Worm (Caenorhabditis elegans) whole organism, young adult: ENCODE data around the gene Y39G8B.7.
A peak's percentile ranks its signal among the peaks of the same experiment; 100 is the strongest.

Experiments used
- B0035.1 ChIP-seq: sonication (generic microtip); optimal IDR thresholded peaks from 2 replicates; lab custom pipeline; 2016; ENCODE audit warnings: missing genetic modification characterization, mild to moderate bottlenecking, missing compliant biosample characterization, missing genotype, missing genetic modification reagents
- C06A6.2 ChIP-seq: fragments of 200-800 bp; sonication (Bioruptor generic); conservative IDR thresholded peaks from 2 replicates; pipeline ENCODE4 v1.3.6; 2022; ENCODE audit warnings: missing genetic modification characterization, missing compliant biosample characterization
- C17E4.6 ChIP-seq: fragments of 200-800 bp; sonication (Bioruptor generic); IDR thresholded peaks from 2 replicates; pipeline ENCODE4 v1.3.6; 2022; ENCODE audit warnings: missing genetic modification reagents, missing genetic modification characterization, missing compliant biosample characterization
- D2030.7 ChIP-seq: fragments of 200-800 bp; sonication (Bioruptor generic); IDR thresholded peaks from 2 replicates; pipeline ENCODE4 v1.3.6; 2022; ENCODE audit warnings: missing genetic modification reagents, missing genetic modification characterization, missing compliant biosample characterization
- F10E7.11 ChIP-seq: sonication (generic microtip); optimal IDR thresholded peaks from 2 replicates; lab custom pipeline; 2017; ENCODE audit warnings: mild to moderate bottlenecking, missing genetic modification characterization, moderate library complexity, missing compliant biosample characterization
- F49E8.2 ChIP-seq: sonication (generic microtip); optimal IDR thresholded peaks from 3 replicates; lab custom pipeline; 2017; ENCODE audit warnings: missing genetic modification characterization, mild to moderate bottlenecking, missing compliant biosample characterization, antibody characterized with exemption, moderate library complexity; ENCODE audit not compliant: insufficient read depth
- F57A8.1 ChIP-seq: fragments of 200-800 bp; sonication (Bioruptor generic); optimal IDR thresholded peaks from 2 replicates; lab custom pipeline; 2018; ENCODE audit warnings: mild to moderate bottlenecking, missing genetic modification characterization, moderate library complexity, missing compliant biosample characterization
- K12H6.12 ChIP-seq: fragments of 200-800 bp; sonication (Bioruptor generic); optimal IDR thresholded peaks from 2 replicates; lab custom pipeline; 2018; ENCODE audit warnings: mild to moderate bottlenecking, missing genetic modification characterization, missing compliant biosample characterization
- Y56A3A.18 ChIP-seq: fragments of 200-800 bp; sonication (Bioruptor generic); IDR thresholded peaks from 2 replicates; pipeline ENCODE4 v1.3.6; 2022; ENCODE audit warnings: missing genetic modification reagents, missing genetic modification characterization, missing compliant biosample characterization
- ZK185.1 ChIP-seq: sonication (generic microtip); optimal IDR thresholded peaks from 2 replicates; lab custom pipeline; 2016; ENCODE audit warnings: mild to moderate bottlenecking, missing genetic modification characterization, missing compliant biosample characterization; ENCODE audit not compliant: poor library complexity, severe bottlenecking
- akir-1 ChIP-seq: fragments of 200-800 bp; sonication (Bioruptor generic); optimal IDR thresholded peaks from 2 replicates; lab custom pipeline; 2018; ENCODE audit warnings: mild to moderate bottlenecking, missing genetic modification characterization, moderate library complexity, missing compliant biosample characterization
- aptf-2 ChIP-seq: fragments of 200-800 bp; sonication (Bioruptor generic); conservative IDR thresholded peaks from 2 replicates; pipeline ENCODE4 v1.3.6; 2022; ENCODE audit warnings: missing genetic modification reagents, missing genetic modification characterization, missing compliant biosample characterization
- attf-5 ChIP-seq: fragments of 200-800 bp; sonication (Bioruptor generic); optimal IDR thresholded peaks from 2 replicates; lab custom pipeline; 2018; ENCODE audit warnings: mild to moderate bottlenecking, missing genetic modification characterization, missing compliant biosample characterization
- attf-6 ChIP-seq: fragments of 200-800 bp; sonication (Bioruptor generic); IDR thresholded peaks from 2 replicates; pipeline ENCODE4 v1.3.6; 2022; ENCODE audit warnings: missing genetic modification reagents, missing genetic modification characterization, missing compliant biosample characterization
- bed-2 ChIP-seq: fragments of 200-800 bp; sonication (Bioruptor generic); IDR thresholded peaks from 2 replicates; pipeline ENCODE4 v1.3.6; 2022; ENCODE audit warnings: missing genetic modification reagents, missing genetic modification characterization, missing compliant biosample characterization
- cebp-1 ChIP-seq, 2 experiments: fragments of 200-800 bp in 1 of 2; sonication (Bioruptor generic) in 1 of 2; sonication (generic microtip) in 1 of 2; IDR thresholded peaks in 1 of 2; optimal IDR thresholded peaks in 1 of 2; 2 replicates each; pipeline versions ENCODE4 v1.3.6 to Lab custom; 2017 to 2022; ENCODE audit warnings: missing compliant biosample characterization in 2 of 2, missing genetic modification characterization in 2 of 2, mild to moderate bottlenecking in 1 of 2, missing genetic modification reagents in 1 of 2, moderate library complexity in 1 of 2
- dox-1 ChIP-seq: fragments of 200-800 bp; sonication (Bioruptor generic); IDR thresholded peaks from 2 replicates; pipeline ENCODE4 v1.3.6; 2022; ENCODE audit warnings: missing genetic modification reagents, missing genetic modification characterization, missing compliant biosample characterization
- egl-18 ChIP-seq: fragments of 200-800 bp; sonication (Bioruptor generic); IDR thresholded peaks from 2 replicates; pipeline ENCODE4 v1.3.6; 2022; ENCODE audit warnings: missing genetic modification reagents, missing genetic modification characterization, missing compliant biosample characterization
- egrh-3 ChIP-seq: fragments of 200-800 bp; sonication (Bioruptor generic); IDR thresholded peaks from 2 replicates; pipeline ENCODE4 v1.3.6; 2022; ENCODE audit warnings: missing genetic modification reagents, missing genetic modification characterization, missing compliant biosample characterization
- fkh-3 ChIP-seq: sonication (generic microtip); optimal IDR thresholded peaks from 2 replicates; lab custom pipeline; 2016; ENCODE audit warnings: mild to moderate bottlenecking, missing genetic modification characterization, missing compliant biosample characterization
- hmg-1.2 ChIP-seq: fragments of 200-800 bp; sonication (Bioruptor generic); IDR thresholded peaks from 2 replicates; pipeline ENCODE4 v1.3.6; 2022; ENCODE audit warnings: missing genetic modification reagents, missing genetic modification characterization, missing compliant biosample characterization
- hrde-1 ChIP-seq: sonication (generic microtip); optimal IDR thresholded peaks from 2 replicates; lab custom pipeline; 2016; ENCODE audit warnings: missing genetic modification characterization, mild to moderate bottlenecking, missing compliant biosample characterization, moderate library complexity, missing genotype, missing genetic modification reagents, borderline replicate concordance
- hsf-1 ChIP-seq: fragments of 200-800 bp; sonication (Bioruptor generic); IDR thresholded peaks from 2 replicates; pipeline ENCODE4 v1.3.6; 2022; ENCODE audit warnings: missing genetic modification reagents, missing genetic modification characterization, missing compliant biosample characterization
- let-526 ChIP-seq: fragments of 200-800 bp; sonication (Bioruptor generic); IDR thresholded peaks from 2 replicates; pipeline ENCODE4 v1.3.6; 2022; ENCODE audit warnings: missing genetic modification reagents, missing genetic modification characterization, missing compliant biosample characterization
- let-607 ChIP-seq, 2 experiments: fragments of 200-800 bp in 1 of 2; sonication (Bioruptor generic) in 1 of 2; sonication (generic microtip) in 1 of 2; optimal IDR thresholded peaks; 2 replicates each; lab custom pipeline; 2016 to 2018; ENCODE audit warnings: mild to moderate bottlenecking in 2 of 2, missing compliant biosample characterization in 2 of 2, missing genetic modification characterization in 2 of 2, moderate library complexity in 2 of 2, missing genotype in 1 of 2
- lin-26 ChIP-seq: fragments of 200-800 bp; sonication (Bioruptor generic); IDR thresholded peaks from 2 replicates; pipeline ENCODE4 v1.3.6; 2022; ENCODE audit warnings: missing genetic modification reagents, missing genetic modification characterization, missing compliant biosample characterization
- lir-1 ChIP-seq: fragments of 200-800 bp; sonication (Bioruptor generic); conservative IDR thresholded peaks from 2 replicates; pipeline ENCODE4 v1.3.6; 2022; ENCODE audit warnings: missing genetic modification reagents, missing genetic modification characterization, missing compliant biosample characterization
- lsy-27 ChIP-seq: sonication (generic microtip); optimal IDR thresholded peaks from 2 replicates; lab custom pipeline; 2017; ENCODE audit warnings: missing genetic modification characterization, mild to moderate bottlenecking, missing compliant biosample characterization, antibody characterized with exemption, missing genotype, borderline replicate concordance; ENCODE audit not compliant: insufficient read depth
- madf-6 ChIP-seq: fragments of 200-800 bp; sonication (Bioruptor generic); IDR thresholded peaks from 2 replicates; pipeline ENCODE4 v1.3.6; 2022; ENCODE audit warnings: missing genetic modification reagents, missing genetic modification characterization, missing compliant biosample characterization
- madf-8 ChIP-seq: fragments of 200-800 bp; sonication (Bioruptor generic); conservative IDR thresholded peaks from 2 replicates; pipeline ENCODE4 v1.3.6; 2022; ENCODE audit warnings: missing genetic modification reagents, missing genetic modification characterization, missing compliant biosample characterization
- mxl-1 ChIP-seq: sonication (generic microtip); optimal IDR thresholded peaks from 2 replicates; lab custom pipeline; 2016; ENCODE audit warnings: missing genetic modification characterization, missing compliant biosample characterization
- nfyb-1 ChIP-seq: fragments of 200-800 bp; sonication (Bioruptor generic); IDR thresholded peaks from 2 replicates; pipeline ENCODE4 v1.3.6; 2022; ENCODE audit warnings: missing genetic modification reagents, missing genetic modification characterization, missing compliant biosample characterization
- nhr-80 ChIP-seq: sonication (generic microtip); optimal IDR thresholded peaks from 2 replicates; lab custom pipeline; 2016; ENCODE audit warnings: missing genetic modification characterization, missing compliant biosample characterization
- pha-4 ChIP-seq: fragments of 150-350 bp; sonication (generic microtip); optimal IDR thresholded peaks from 2 replicates; lab custom pipeline; 2014; ENCODE audit warnings: missing biosample characterization, missing genetic modification reagents, missing genetic modification characterization
- rpc-1 ChIP-seq, 2 experiments: fragments of 150-350 bp in 1 of 2; sonication (generic microtip) in 1 of 2; optimal IDR thresholded peaks; 2 replicates each; lab custom pipeline; 2014 to 2018; ENCODE audit warnings: missing biosample characterization in 1 of 2, missing genetic modification characterization in 1 of 2, missing genetic modification reagents in 1 of 2, missing genotype in 1 of 2
- snpc-1.1 ChIP-seq: sonication (generic microtip); optimal IDR thresholded peaks from 2 replicates; lab custom pipeline; 2017; ENCODE audit warnings: missing genetic modification characterization, mild to moderate bottlenecking, missing compliant biosample characterization, antibody characterized with exemption, moderate library complexity, missing genotype, missing genetic modification reagents; ENCODE audit not compliant: insufficient read depth
- snpc-4 ChIP-seq, 5 experiments: fragments of 150-350 bp in 1 of 5; sonication (generic microtip) in 4 of 5; optimal IDR thresholded peaks; 2 replicates each; lab custom pipeline; 2014 to 2018; ENCODE audit warnings: missing genetic modification characterization in 5 of 5, missing biosample characterization in 3 of 5, antibody characterized with exemption in 2 of 5, mild to moderate bottlenecking in 2 of 5, missing compliant biosample characterization in 2 of 5, missing genotype in 2 of 5, moderate library complexity in 2 of 5, missing genetic modification reagents in 1 of 5
- tbx-9 ChIP-seq: sonication (generic microtip); optimal IDR thresholded peaks from 2 replicates; lab custom pipeline; 2016; ENCODE audit warnings: borderline replicate concordance, missing genetic modification characterization, inconsistent platforms, missing compliant biosample characterization
- unc-130 ChIP-seq: sonication (generic microtip); optimal IDR thresholded peaks from 2 replicates; lab custom pipeline; 2016; ENCODE audit warnings: missing genetic modification reagents, missing genetic modification characterization, missing compliant biosample characterization
- ztf-6 ChIP-seq: fragments of 200-800 bp; sonication (Bioruptor generic); IDR thresholded peaks from 2 replicates; pipeline ENCODE4 v1.3.6; 2022; ENCODE audit warnings: missing genetic modification reagents, missing genetic modification characterization, missing compliant biosample characterization

Y39G8B.7 gene

DNA sequence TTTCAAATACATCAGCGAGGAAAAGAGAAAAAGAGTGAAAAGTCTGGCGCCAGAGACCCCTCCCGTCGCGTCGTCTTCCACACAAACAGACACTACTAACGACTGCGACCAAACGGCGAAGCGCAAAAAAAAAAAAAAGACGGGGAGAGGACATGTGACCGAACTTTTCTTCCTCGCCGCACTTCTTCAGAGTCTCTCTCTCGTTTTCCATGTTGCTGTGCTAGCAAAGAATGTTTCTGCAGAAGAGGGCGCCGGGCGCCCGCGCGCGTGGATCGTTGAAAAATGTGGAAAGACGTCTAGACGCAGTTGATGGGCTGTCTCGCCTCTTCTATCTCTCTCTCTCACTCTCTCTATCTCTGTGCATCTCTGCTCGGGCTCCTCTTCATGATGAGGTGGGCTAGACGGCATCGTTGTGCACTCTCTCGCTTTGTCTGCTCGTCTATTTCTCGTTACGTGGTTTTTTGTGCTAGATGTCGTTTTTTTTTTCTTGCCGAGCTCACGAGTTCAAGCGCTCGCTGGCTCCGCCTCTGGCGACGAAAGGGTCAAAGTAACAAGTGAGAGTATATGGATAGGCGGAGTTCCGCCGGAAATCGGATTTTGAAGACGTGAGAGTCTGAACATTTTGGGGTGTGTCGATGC lies 45.5 kb upstream of the Y39G8B.7 start (continued):
- peak; percentile 17 for TF ChIP-seq akir-1 (GFP tag; lab: Kevin White, UChicago)
- no peak for TF ChIP-seq ztf-6 (GFP tag; lab: Robert Waterston, UW)
- TF ChIP-seq let-526 (GFP tag; lab: Robert Waterston, UW): peak; percentile 85; the same call in 1 of the 2 replicates
- peak; percentile 50 for TF ChIP-seq ZK185.1 (tag; lab: Kevin White, UChicago)
- no peak for TF ChIP-seq aptf-2 (GFP tag; lab: Robert Waterston, UW)
- no peak for TF ChIP-seq F49E8.2 (tag; lab: Kevin White, UChicago)
- peak; percentile 84 for TF ChIP-seq dox-1 (GFP tag; lab: Robert Waterston, UW)
- peak; percentile 25 for TF ChIP-seq snpc-4 (GFP tag; optimal IDR thresholded peaks at IDR 0.05; lab: Kevin White, UChicago)
- TF ChIP-seq snpc-4 (tag; optimal IDR thresholded peaks at IDR 0.05; lab: Kevin White, UChicago): peak in 3 of 4 experiments; percentile 71 to 87 (median 85)
- no peak for TF ChIP-seq attf-6
- TF ChIP-seq rpc-1 (optimal IDR thresholded peaks at IDR 0.05; lab: Kevin White, UChicago): no peak
- no peak for TF ChIP-seq rpc-1 (tag; optimal IDR thresholded peaks at IDR 0.05; lab: Kevin White, UChicago)
- TF ChIP-seq cebp-1 (GFP tag; IDR thresholded peaks at IDR 0.05; lab: Robert Waterston, UW): peak; percentile 65; the same call in 1 of the 2 replicates
- peak; percentile 94 for TF ChIP-seq cebp-1 (tag; optimal IDR thresholded peaks at IDR 0.05; lab: Kevin White, UChicago)
- no peak for TF ChIP-seq F10E7.11 (tag; lab: Kevin White, UChicago)
- peak; percentile 84 for TF ChIP-seq C06A6.2 (GFP tag; lab: Robert Waterston, UW)
- no peak for TF ChIP-seq tbx-9 (tag; lab: Kevin White, UChicago)
- peak; percentile 33 for TF ChIP-seq pha-4 (tag; lab: Kevin White, UChicago)
- TF ChIP-seq attf-5 (GFP tag; lab: Kevin White, UChicago): peak; percentile 94
- 0 out of 2 replicates have a peak, but pooled peaks have one; percentile 22 for TF ChIP-seq hsf-1 (GFP tag; lab: Robert Waterston, UW)
- no peak for TF ChIP-seq lsy-27
- TF ChIP-seq lir-1 (GFP tag; lab: Robert Waterston, UW): peak; percentile 53; the same call in 1 of the 2 replicates
- no peak for TF ChIP-seq hrde-1
- TF ChIP-seq egrh-3 (GFP tag; lab: Robert Waterston, UW): peak; percentile 82
- TF ChIP-seq madf-6: peak; percentile 29; the same call in 1 of the 2 replicates
- TF ChIP-seq fkh-3 (tag; lab: Kevin White, UChicago): no peak
- TF ChIP-seq D2030.7 (GFP tag; lab: Robert Waterston, UW): no peak
- no peak for TF ChIP-seq Y56A3A.18 (GFP tag; lab: Robert Waterston, UW)
- TF ChIP-seq lin-26 (GFP tag; lab: Robert Waterston, UW): peak; percentile 82
- peak; percentile 87 for TF ChIP-seq nfyb-1 (GFP tag; lab: Robert Waterston, UW)
- TF ChIP-seq F57A8.1 (GFP tag; lab: Kevin White, UChicago): peak; percentile 29
- TF ChIP-seq snpc-1.1 (tag; lab: Kevin White, UChicago): no peak
- TF ChIP-seq egl-18: 0 out of 2 replicates have a peak, but pooled peaks have one; percentile 74
- TF ChIP-seq K12H6.12: peak; percentile 96
- peak; percentile 99 for TF ChIP-seq nhr-80 (tag; lab: Kevin White, UChicago)
- peak; percentile 80 for TF ChIP-seq B0035.1 (tag; lab: Kevin White, UChicago)
- TF ChIP-seq hmg-1.2: peak; percentile 92
- no peak for TF ChIP-seq madf-8 (GFP tag; lab: Robert Waterston, UW)
- peak; percentile 23; the same call in 1 of the 2 replicates for TF ChIP-seq bed-2 (GFP tag; lab: Robert Waterston, UW)
- TF ChIP-seq mxl-1 (tag; lab: Kevin White, UChicago): no peak
- TF ChIP-seq let-607 (tag; optimal IDR thresholded peaks at IDR 0.05; lab: Kevin White, UChicago): peak; percentile 17 to 81
- TF ChIP-seq unc-130: no peak
- 0 out of 2 replicates have a peak, but pooled peaks have one; percentile 38 for TF ChIP-seq C17E4.6
